Comparison of ENCODE assay signal across 8 worm cellular contexts in genomic region chrX:13143236-13143635, ce11.
TF ChIP-seq lines count a peak whose summit lies in the region.

No protein-coding gene starts in this region.

TF ChIP-seq in whole organism, L2 larva, 48 proteins besides CTCF, POLR2A, EP300 and RAD21:
- TF ChIP-seq nhr-129 (tag; optimal IDR thresholded peaks at IDR 0.05; lab: Kevin White, UChicago) = peak; percentile 13
- TF ChIP-seq egl-27 (tag; optimal IDR thresholded peaks at IDR 0.05; lab: Kevin White, UChicago) = no peak

TF ChIP-seq in whole organism, L3 larva, 47 proteins besides CTCF, POLR2A, EP300 and RAD21:
- TF ChIP-seq egl-27 (tag; optimal IDR thresholded peaks at IDR 0.05; lab: Kevin White, UChicago) = no peak
- TF ChIP-seq ama-1 (optimal IDR thresholded peaks at IDR 0.05; lab: Kevin White, UChicago) = peak; percentile 38

TF ChIP-seq in whole organism, L4 larva, 104 proteins besides CTCF, POLR2A, EP300 and RAD21:
- no peak for TF ChIP-seq daf-16 (GFP tag; optimal IDR thresholded peaks at IDR 0.05; lab: Kevin White, UChicago)
- TF ChIP-seq daf-16 (tag; optimal IDR thresholded peaks at IDR 0.05; lab: Kevin White, UChicago) = no peak
- peak; percentile 6 for TF ChIP-seq nhr-102 (tag; optimal IDR thresholded peaks at IDR 0.05; lab: Kevin White, UChicago)
- TF ChIP-seq unc-62 (GFP tag; optimal IDR thresholded peaks at IDR 0.05 in 1 of 2; lab: Kevin White, UChicago) = no peak
- no peak for TF ChIP-seq unc-62 (tag; optimal IDR thresholded peaks at IDR 0.05; lab: Kevin White, UChicago)
- TF ChIP-seq dmd-8 (GFP tag; IDR thresholded peaks at IDR 0.05; lab: Robert Waterston, UW) = no peak
- peak; percentile 43 for TF ChIP-seq rbr-2 (tag; optimal IDR thresholded peaks at IDR 0.05; lab: Kevin White, UChicago)
- TF ChIP-seq spr-3 (GFP tag; optimal IDR thresholded peaks at IDR 0.05; lab: Kevin White, UChicago) = no peak
- no peak for TF ChIP-seq egl-27 (tag; optimal IDR thresholded peaks at IDR 0.05; lab: Kevin White, UChicago)

TF ChIP-seq in whole organism, early embryonic, 17 proteins besides CTCF, POLR2A, EP300 and RAD21:
- TF ChIP-seq hmg-4 (GFP tag; optimal IDR thresholded peaks at IDR 0.05; lab: Kevin White, UChicago) (peak; percentile 80), flt-1 (GFP tag; IDR thresholded peaks at IDR 0.05; lab: Robert Waterston, UW) (no peak)

TF ChIP-seq in whole organism, late embryonic, 69 proteins besides CTCF, POLR2A, EP300 and RAD21 (continues in another document):
- TF ChIP-seq ceh-34 (tag; optimal IDR thresholded peaks at IDR 0.05; lab: Kevin White, UChicago) (peak; percentile 9), fkh-10 (GFP tag; optimal IDR thresholded peaks at IDR 0.05; lab: Kevin White, UChicago) (peak; percentile 18), fkh-6 (tag; optimal IDR thresholded peaks at IDR 0.05; lab: Kevin White, UChicago) (peak; percentile 34), ceh-45 (GFP tag; IDR thresholded peaks at IDR 0.05; lab: Robert Waterston, UW) (no peak), nhr-11 (tag; optimal IDR thresholded peaks at IDR 0.05; lab: Kevin White, UChicago) (no peak), ceh-31 (tag; optimal IDR thresholded peaks at IDR 0.05; lab: Kevin White, UChicago) (peak; percentile 67), hlh-6 (tag; optimal IDR thresholded peaks at IDR 0.05; lab: Kevin White, UChicago) (no peak), unc-42 (tag; optimal IDR thresholded peaks at IDR 0.05; lab: Kevin White, UChicago) (peak; percentile 62), ceh-19 (GFP tag; optimal IDR thresholded peaks at IDR 0.05; lab: Kevin White, UChicago) (peak; percentile 1), ceh-30 (tag; optimal IDR thresholded peaks at IDR 0.05; lab: Kevin White, UChicago) (no peak), pha-4 (tag; optimal IDR thresholded peaks at IDR 0.05; lab: Kevin White, UChicago) (no peak), pat-9 (tag; optimal IDR thresholded peaks at IDR 0.05; lab: Kevin White, UChicago) (no peak), lin-11 (tag; optimal IDR thresholded peaks at IDR 0.05; lab: Kevin White, UChicago) (peak; percentile 2), K09A11.1 (tag; optimal IDR thresholded peaks at IDR 0.05; lab: Kevin White, UChicago; ENCODE audit: insufficient read depth) (no peak), ceh-14 (tag; optimal IDR thresholded peaks at IDR 0.05; lab: Kevin White, UChicago) (peak; percentile 38), tbx-2 (tag; optimal IDR thresholded peaks at IDR 0.05; lab: Kevin White, UChicago) (peak; percentile 16), pqm-1 (tag; optimal IDR thresholded peaks at IDR 0.05; lab: Kevin White, UChicago) (no peak), ref-2 (tag; optimal IDR thresholded peaks at IDR 0.05; lab: Kevin White, UChicago) (peak; percentile 54), ceh-6 (GFP tag; optimal IDR thresholded peaks at IDR 0.05; lab: Kevin White, UChicago) (peak; percentile 19), lim-6 (tag; optimal IDR thresholded peaks at IDR 0.05; lab: Kevin White, UChicago) (peak; percentile 40)

TF ChIP-seq in whole organism, midembryonic, 9 proteins besides CTCF, POLR2A, EP300 and RAD21:
- peak; percentile 51 for TF ChIP-seq cog-1 (tag; optimal IDR thresholded peaks at IDR 0.05; lab: Kevin White, UChicago)
- no peak for TF ChIP-seq ztf-29 (GFP tag; IDR thresholded peaks at IDR 0.05; lab: Robert Waterston, UW)
- TF ChIP-seq T22C8.4 (GFP tag; IDR thresholded peaks at IDR 0.05; lab: Robert Waterston, UW) = no peak
- no peak for TF ChIP-seq med-1 (GFP tag; optimal IDR thresholded peaks at IDR 0.05; lab: Kevin White, UChicago; ENCODE audit: insufficient read depth)
- peak; percentile 54; the same call in 1 of the 2 replicates for TF ChIP-seq tab-1 (GFP tag; IDR thresholded peaks at IDR 0.05; lab: Robert Waterston, UW)
- TF ChIP-seq ztf-23 (GFP tag; IDR thresholded peaks at IDR 0.05; lab: Robert Waterston, UW) = no peak

TF ChIP-seq in whole organism, mixed stage, embryonic, 35 proteins besides CTCF, POLR2A, EP300 and RAD21:
- TF ChIP-seq ces-1 (GFP tag; optimal IDR thresholded peaks at IDR 0.05; lab: Kevin White, UChicago) = peak; percentile 71
- TF ChIP-seq cnd-1 (tag; optimal IDR thresholded peaks at IDR 0.05; lab: Kevin White, UChicago) = peak; percentile 91
- peak; percentile 53 for TF ChIP-seq lin-32 (GFP tag; optimal IDR thresholded peaks at IDR 0.05; lab: Kevin White, UChicago)
- no peak for TF ChIP-seq drap-1 (GFP tag; optimal IDR thresholded peaks at IDR 0.05; lab: Kevin White, UChicago)
- no peak for TF ChIP-seq ham-2 (GFP tag; optimal IDR thresholded peaks at IDR 0.05; lab: Kevin White, UChicago)

TF ChIP-seq in whole organism, young adult, 124 proteins besides CTCF, POLR2A, EP300 and RAD21:
- TF ChIP-seq madf-8 (GFP tag; conservative IDR thresholded peaks at IDR 0.05; lab: Robert Waterston, UW) (no peak), dox-1 (GFP tag; IDR thresholded peaks at IDR 0.05; lab: Robert Waterston, UW) (peak; percentile 44; the same call in 1 of the 2 replicates), ekl-4 (GFP tag; IDR thresholded peaks at IDR 0.05; lab: Robert Waterston, UW) (0 out of 2 replicates have a peak, but pooled peaks have one; percentile 17)
